Fruit fly (Drosophila melanogaster) Kc167 (cell line): ENCODE measurements around the gene CG14818.

Source experiments
- Myc ChIP-seq: fragments of >200 bp; optimal IDR thresholded peaks from 2 replicates; lab custom pipeline; 2017; ENCODE audit warnings: missing external identifiers
- Sin3A ChIP-seq: fragments of >200 bp; optimal IDR thresholded peaks from 2 replicates; lab custom pipeline; 2018; ENCODE audit warnings: missing external identifiers
- h ChIP-seq: fragments of >200 bp; optimal IDR thresholded peaks from 3 replicates; lab custom pipeline; 2018; ENCODE audit warnings: missing external identifiers
- insv ChIP-seq: fragments of >200 bp; optimal IDR thresholded peaks from 3 replicates; lab custom pipeline; 2018; ENCODE audit warnings: missing external identifiers
- psq ChIP-seq: fragments of >200 bp; optimal IDR thresholded peaks from 2 replicates; lab custom pipeline; 2017; ENCODE audit warnings: missing external identifiers
- ttk ChIP-seq: sonication (Bioruptor generic); optimal IDR thresholded peaks from 2 replicates; lab custom pipeline; 2017; ENCODE audit warnings: missing external identifiers

CG14818 gene

DNA sequence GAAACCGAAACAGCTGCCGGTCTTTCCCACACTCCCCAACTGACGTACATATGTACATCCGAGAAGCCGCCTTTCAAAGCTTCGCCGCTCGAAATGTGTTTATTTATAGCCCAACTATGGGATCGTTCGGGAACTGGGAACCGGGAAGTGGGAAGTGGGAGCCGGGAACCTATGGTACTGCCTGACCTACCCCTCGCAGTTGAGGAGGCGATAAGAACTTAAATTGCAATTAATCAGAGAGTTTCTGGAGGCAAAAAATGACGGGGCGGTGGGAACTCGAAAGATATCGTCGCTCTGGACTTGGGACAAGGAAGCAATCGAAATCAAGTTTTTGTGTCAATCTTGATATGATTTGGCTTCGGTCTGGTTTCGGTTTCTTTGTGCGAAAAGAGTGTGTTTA lies 46.9 kb downstream of the CG14818 start:
- TF ChIP-seq Myc (no peak), insv (no peak), ttk (lab: Kevin White, UChicago) (no peak), Sin3A (lab: Kevin White, UChicago) (no peak), h (lab: Kevin White, UChicago) (no peak), psq (lab: Kevin White, UChicago) (no peak)

DNA sequence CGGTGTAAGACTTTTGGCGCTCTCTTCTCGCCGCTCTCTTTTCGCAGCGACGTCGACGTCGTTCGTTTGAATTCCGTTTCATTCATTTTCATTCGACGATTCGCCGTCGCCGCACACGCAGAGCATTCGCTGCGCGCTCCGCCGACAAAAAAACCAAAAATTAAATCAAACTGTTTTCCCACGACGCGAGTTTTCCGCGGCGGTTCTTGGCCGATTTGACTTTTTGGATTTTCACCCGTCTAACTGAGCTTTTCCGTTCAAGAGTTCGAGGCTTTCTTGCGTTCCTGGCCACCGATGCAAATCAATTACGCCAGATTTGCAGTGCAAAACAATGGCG lies 48.4 kb downstream of the CG14818 start:
- TF ChIP-seq insv (no peak), psq (lab: Kevin White, UChicago) (no peak), ttk (lab: Kevin White, UChicago) (no peak), Myc (no peak), Sin3A (lab: Kevin White, UChicago) (no peak), h (lab: Kevin White, UChicago) (no peak)

DNA sequence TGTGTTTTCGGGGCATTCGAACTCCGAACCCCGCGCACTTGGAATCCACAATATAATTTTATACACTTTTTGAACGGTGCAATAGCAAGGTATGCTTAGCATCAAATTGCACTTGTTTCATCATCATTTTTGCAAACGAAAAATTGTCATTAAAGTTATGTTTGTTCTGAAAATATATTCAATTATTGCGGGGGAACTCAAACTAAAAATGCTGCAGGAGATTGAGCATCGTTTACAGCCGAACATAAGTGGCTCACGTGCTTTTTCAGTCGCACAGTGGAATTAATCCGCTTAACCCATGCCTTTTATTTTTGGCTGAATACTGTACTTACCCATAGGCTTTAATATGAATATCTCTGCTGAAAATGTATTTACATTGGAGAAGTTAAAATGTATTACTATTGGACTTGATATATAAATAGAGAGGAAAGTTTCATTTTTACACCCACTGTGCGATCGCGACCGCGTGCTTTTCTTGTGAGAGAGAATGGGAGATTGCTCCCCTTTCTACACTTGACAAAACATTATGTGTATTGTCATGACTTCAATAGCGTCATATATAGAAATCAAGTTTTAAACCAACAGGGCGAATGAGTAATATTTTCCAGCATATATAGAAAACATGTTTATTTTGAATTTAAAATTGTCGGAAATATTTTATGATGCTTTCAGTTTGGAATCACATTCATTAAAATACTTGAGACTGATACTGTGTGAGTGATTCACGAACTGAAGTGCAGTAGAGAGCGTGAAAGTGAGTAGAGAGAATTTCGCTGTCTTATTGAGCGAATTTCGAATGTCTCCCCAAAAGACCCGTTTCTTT lies 49.0 kb downstream of the CG14818 start:
- TF ChIP-seq insv (no peak), Sin3A (lab: Kevin White, UChicago) (no peak)
